Fruit fly (Drosophila melanogaster) whole organism, embryonic: ENCODE data around the gene Mst36Fb.

Source experiments
- Bdp1 ChIP-seq: fragments of 200-800 bp; sonication (Bioruptor generic); optimal IDR thresholded peaks from 3 replicates; lab custom pipeline; 2016; ENCODE audit warnings: missing biosample characterization, missing genetic modification characterization
- CG10209 ChIP-seq: fragments of 200-800 bp; sonication (Bioruptor generic); optimal IDR thresholded peaks from 3 replicates; lab custom pipeline; 2017; ENCODE audit warnings: missing biosample characterization, mild to moderate bottlenecking, missing genetic modification characterization, missing genetic modification reagents
- CG10543 ChIP-seq: fragments of 200-800 bp; sonication (Bioruptor generic); optimal IDR thresholded peaks from 3 replicates; lab custom pipeline; 2017; ENCODE audit warnings: missing biosample characterization, mild to moderate bottlenecking, missing genetic modification characterization, moderate library complexity
- CG11085 ChIP-seq: fragments of 200-800 bp; sonication (Bioruptor generic); IDR thresholded peaks from 2 replicates; pipeline ENCODE4 v1.3.6; 2022; ENCODE audit warnings: missing biosample characterization, missing genetic modification characterization
- CG11398 ChIP-seq: fragments of 200-800 bp; sonication (Bioruptor generic); optimal IDR thresholded peaks from 2 replicates; lab custom pipeline; 2016; ENCODE audit warnings: missing biosample characterization, missing genetic modification characterization
- CG12071 ChIP-seq: fragments of 200-800 bp; sonication (Bioruptor generic); optimal IDR thresholded peaks from 3 replicates; lab custom pipeline; 2018; ENCODE audit warnings: missing biosample characterization, mild to moderate bottlenecking, missing genetic modification characterization
- CG13123 ChIP-seq: fragments of 200-800 bp; sonication (Bioruptor generic); optimal IDR thresholded peaks from 2 replicates; lab custom pipeline; 2016; ENCODE audit warnings: missing biosample characterization, missing genetic modification characterization
- CG13296 ChIP-seq: fragments of 200-800 bp; sonication (Bioruptor generic); optimal IDR thresholded peaks from 3 replicates; lab custom pipeline; 2018; ENCODE audit warnings: missing biosample characterization, mild to moderate bottlenecking, missing genetic modification characterization
- CG17359 ChIP-seq: fragments of 200-800 bp; sonication (Bioruptor generic); optimal IDR thresholded peaks from 3 replicates; lab custom pipeline; 2018; ENCODE audit warnings: missing biosample characterization, mild to moderate bottlenecking, missing genetic modification characterization, moderate library complexity
- CG17568 ChIP-seq: fragments of 200-800 bp; sonication (Bioruptor generic); optimal IDR thresholded peaks from 2 replicates; lab custom pipeline; 2018; ENCODE audit warnings: missing biosample characterization, mild to moderate bottlenecking, missing genetic modification characterization, moderate library complexity
- CG18619 ChIP-seq: fragments of 200-800 bp; sonication (Bioruptor generic); optimal IDR thresholded peaks from 3 replicates; lab custom pipeline; 2017; ENCODE audit warnings: missing biosample characterization, mild to moderate bottlenecking, missing genetic modification characterization
- CG2678 ChIP-seq: fragments of 200-800 bp; sonication (Bioruptor generic); optimal IDR thresholded peaks from 3 replicates; lab custom pipeline; 2019; ENCODE audit warnings: missing biosample characterization, mild to moderate bottlenecking, missing genetic modification characterization, moderate library complexity
- CG2889 ChIP-seq: fragments of 200-800 bp; sonication (Bioruptor generic); IDR thresholded peaks from 3 replicates; pipeline ENCODE4 v1.3.6; 2022; ENCODE audit warnings: missing biosample characterization, missing genetic modification characterization
- CG42726 ChIP-seq: fragments of 200-800 bp; sonication (Bioruptor generic); IDR thresholded peaks from 2 replicates; pipeline ENCODE4 v1.3.6; 2022; ENCODE audit warnings: missing biosample characterization, missing genetic modification characterization; ENCODE audit not compliant: partially characterized antibody
- CG4730 ChIP-seq: fragments of 200-800 bp; sonication (Bioruptor generic); IDR thresholded peaks from 2 replicates; pipeline ENCODE4 v1.3.6; 2022; ENCODE audit warnings: missing biosample characterization, missing genetic modification characterization
- CG6654 ChIP-seq: fragments of 200-800 bp; sonication (Bioruptor generic); optimal IDR thresholded peaks from 2 replicates; lab custom pipeline; 2017; ENCODE audit warnings: missing biosample characterization, mild to moderate bottlenecking, missing genetic modification characterization
- CG6791 ChIP-seq: fragments of 200-800 bp; sonication (Bioruptor generic); IDR thresholded peaks from 3 replicates; pipeline ENCODE4 v1.3.6; 2022; ENCODE audit warnings: missing biosample characterization, missing genetic modification characterization; ENCODE audit not compliant: partially characterized antibody
- CG8290 ChIP-seq, 3 experiments: fragments of 200-800 bp; sonication (Bioruptor generic); optimal IDR thresholded peaks; 2 replicates each; lab custom pipeline; 2016 to 2019; ENCODE audit warnings: missing biosample characterization in 3 of 3, missing genetic modification characterization in 3 of 3, mild to moderate bottlenecking in 2 of 3, moderate library complexity in 1 of 3
- CG8924 ChIP-seq: fragments of 200-800 bp; optimal IDR thresholded peaks from 3 replicates; lab custom pipeline; 2019; ENCODE audit warnings: missing biosample characterization, mild to moderate bottlenecking, missing genetic modification characterization, moderate library complexity
- Dref ChIP-seq: fragments of 200-800 bp; sonication (Bioruptor generic); IDR thresholded peaks from 2 replicates; pipeline ENCODE4 v1.3.6; 2022; ENCODE audit warnings: missing biosample characterization, missing genetic modification characterization
- Hmr ChIP-seq: fragments of 200-800 bp; sonication (Bioruptor generic); optimal IDR thresholded peaks from 3 replicates; lab custom pipeline; 2017; ENCODE audit warnings: mild to moderate bottlenecking, missing biosample characterization, missing genetic modification reagents, missing genetic modification characterization
- Hsf ChIP-seq: fragments of 200-800 bp; sonication (Bioruptor generic); optimal IDR thresholded peaks from 3 replicates; lab custom pipeline; 2016; ENCODE audit warnings: missing biosample characterization, missing genetic modification characterization
- MESR4 ChIP-seq: fragments of 200-800 bp; sonication (Bioruptor generic); optimal IDR thresholded peaks from 2 replicates; lab custom pipeline; 2018; ENCODE audit warnings: missing biosample characterization, mild to moderate bottlenecking, missing genetic modification characterization, moderate library complexity
- Nf-YB ChIP-seq: fragments of 200-800 bp; sonication (Bioruptor generic); optimal IDR thresholded peaks from 3 replicates; lab custom pipeline; 2019; ENCODE audit warnings: missing biosample characterization, mild to moderate bottlenecking, missing genetic modification characterization, moderate library complexity
- Sin3A ChIP-seq: fragments of >200 bp; optimal IDR thresholded peaks from 2 replicates; lab custom pipeline; 2018
- Vsx1 ChIP-seq: fragments of 200-800 bp; sonication (Bioruptor generic); optimal IDR thresholded peaks from 2 replicates; lab custom pipeline; 2017; ENCODE audit warnings: missing biosample characterization, mild to moderate bottlenecking, missing genetic modification characterization, missing genetic modification reagents
- abd-A ChIP-seq: fragments of 200-800 bp; sonication (Bioruptor generic); optimal IDR thresholded peaks from 3 replicates; lab custom pipeline; 2019; ENCODE audit warnings: missing biosample characterization, mild to moderate bottlenecking, missing genetic modification characterization, moderate library complexity
- ase ChIP-seq: fragments of 200-800 bp; sonication (Bioruptor generic); IDR thresholded peaks from 3 replicates; pipeline ENCODE4 v1.3.6; 2022; ENCODE audit warnings: missing biosample characterization, missing genetic modification characterization
- cato ChIP-seq: fragments of 200-800 bp; sonication (Bioruptor generic); optimal IDR thresholded peaks from 2 replicates; lab custom pipeline; 2016; ENCODE audit warnings: missing biosample characterization, missing genetic modification characterization, borderline replicate concordance
- danr ChIP-seq: fragments of 200-800 bp; sonication (Bioruptor generic); IDR thresholded peaks from 2 replicates; pipeline ENCODE4 v1.3.6; 2022; ENCODE audit warnings: missing biosample characterization, missing genetic modification characterization
- ems ChIP-seq: fragments of 200-800 bp; sonication (Bioruptor generic); optimal IDR thresholded peaks from 3 replicates; lab custom pipeline; 2016; ENCODE audit warnings: missing biosample characterization, missing genetic modification characterization
- fd3F ChIP-seq: fragments of 200-800 bp; sonication (Bioruptor generic); optimal IDR thresholded peaks from 2 replicates; lab custom pipeline; 2018; ENCODE audit warnings: missing biosample characterization, mild to moderate bottlenecking, missing genetic modification characterization, moderate library complexity
- hbn ChIP-seq: fragments of 200-800 bp; sonication (Bioruptor generic); IDR thresholded peaks from 2 replicates; pipeline ENCODE4 v1.3.6; 2022; ENCODE audit warnings: missing biosample characterization, missing genetic modification characterization; ENCODE audit not compliant: partially characterized antibody
- insv ChIP-seq, 2 experiments: fragments of 200-800 bp; sonication (Bioruptor generic); optimal IDR thresholded peaks; 3 replicates each; lab custom pipeline; 2016 to 2018; ENCODE audit warnings: missing biosample characterization in 2 of 2, missing genetic modification characterization in 2 of 2
- jigr1 ChIP-seq: fragments of 200-800 bp; sonication (Bioruptor generic); IDR thresholded peaks from 3 replicates; pipeline ENCODE4 v1.3.6; 2022; ENCODE audit warnings: missing biosample characterization, missing genetic modification characterization
- kay ChIP-seq: fragments of 200-800 bp; sonication (Bioruptor generic); optimal IDR thresholded peaks from 2 replicates; lab custom pipeline; 2016; ENCODE audit warnings: missing biosample characterization, missing genetic modification characterization
- kni ChIP-seq: fragments of 200-800 bp; sonication (Bioruptor generic); optimal IDR thresholded peaks from 3 replicates; lab custom pipeline; 2017; ENCODE audit warnings: mild to moderate bottlenecking, missing biosample characterization, missing genetic modification reagents, missing genetic modification characterization
- maf-S ChIP-seq: fragments of 200-800 bp; sonication (Bioruptor generic); optimal IDR thresholded peaks from 2 replicates; lab custom pipeline; 2016; ENCODE audit warnings: missing biosample characterization, missing genetic modification characterization
- mld ChIP-seq: fragments of 200-800 bp; sonication (Bioruptor generic); IDR thresholded peaks from 3 replicates; pipeline ENCODE4 v1.3.6; 2022; ENCODE audit warnings: missing biosample characterization, missing genetic modification characterization; ENCODE audit not compliant: partially characterized antibody
- nerfin-1 ChIP-seq: fragments of 200-800 bp; sonication (Bioruptor generic); optimal IDR thresholded peaks from 3 replicates; lab custom pipeline; 2019; ENCODE audit warnings: missing biosample characterization, mild to moderate bottlenecking, missing genetic modification characterization, moderate library complexity
- peb ChIP-seq: fragments of 200-800 bp; sonication (Bioruptor generic); IDR thresholded peaks from 2 replicates; pipeline ENCODE4 v1.3.6; 2022; ENCODE audit warnings: missing biosample characterization, missing genetic modification characterization
- pho ChIP-seq: fragments of 200-800 bp; sonication (Bioruptor generic); optimal IDR thresholded peaks from 2 replicates; lab custom pipeline; 2016; ENCODE audit warnings: missing biosample characterization, missing genetic modification characterization
- ro ChIP-seq: fragments of 200-800 bp; sonication (Bioruptor generic); IDR thresholded peaks from 2 replicates; pipeline ENCODE4 v1.3.6; 2022; ENCODE audit warnings: missing biosample characterization, missing genetic modification characterization
- tap ChIP-seq: fragments of 200-800 bp; optimal IDR thresholded peaks from 3 replicates; lab custom pipeline; 2019; ENCODE audit warnings: missing biosample characterization, mild to moderate bottlenecking, missing genetic modification characterization, moderate library complexity
- tup ChIP-seq: fragments of 200-800 bp; sonication (Bioruptor generic); optimal IDR thresholded peaks from 2 replicates; lab custom pipeline; 2016; ENCODE audit warnings: missing biosample characterization, mild to moderate bottlenecking, missing genetic modification characterization, moderate library complexity
- unpg ChIP-seq: fragments of 200-800 bp; sonication (Bioruptor generic); optimal IDR thresholded peaks from 3 replicates; lab custom pipeline; 2018; ENCODE audit warnings: missing biosample characterization, mild to moderate bottlenecking, missing genetic modification characterization, moderate library complexity
- vfl ChIP-seq: fragments of 200-800 bp; sonication (Bioruptor generic); optimal IDR thresholded peaks from 2 replicates; lab custom pipeline; 2016; ENCODE audit warnings: missing biosample characterization, missing genetic modification characterization

Mst36Fb gene

dm6 chr2L:18676948-18677820 lies 2.3 kb upstream of the Mst36Fb start, which contains the start of the genes Mst36Fa and CG31751 (continued):
- peak; percentile 37 for TF ChIP-seq MESR4 (GFP tag; lab: Kevin White, UChicago)
- TF ChIP-seq abd-A: no peak
- TF ChIP-seq Hmr (GFP tag; lab: Kevin White, UChicago): peak; percentile 95
- TF ChIP-seq fd3F: peak; percentile 88
- TF ChIP-seq tup (GFP tag; lab: Kevin White, UChicago): peak; percentile 71
- peak; percentile 29 for TF ChIP-seq CG6654 (GFP tag; lab: Kevin White, UChicago)
- TF ChIP-seq Nf-YB (GFP tag; lab: Kevin White, UChicago): peak; percentile 68
- TF ChIP-seq hbn: no peak
- TF ChIP-seq CG17359: peak; percentile 85
- peak; percentile 84 for TF ChIP-seq CG17568 (GFP tag; lab: Kevin White, UChicago)
- TF ChIP-seq CG13123: peak; percentile 79
- TF ChIP-seq Sin3A (lab: Kevin White, UChicago): peak; percentile 43
- peak; percentile 63 for TF ChIP-seq tap (tag; lab: Kevin White, UChicago)
- peak; percentile 60 for TF ChIP-seq nerfin-1 (tag; lab: Kevin White, UChicago)
- TF ChIP-seq CG11398 (GFP tag; lab: Kevin White, UChicago): peak; percentile 81
- TF ChIP-seq CG42726 (GFP tag; lab: Robert Waterston, UW): no peak
- peak; percentile 73 for TF ChIP-seq unpg
- TF ChIP-seq ro (GFP tag; lab: Robert Waterston, UW): no peak
- no peak for TF ChIP-seq CG2889 (GFP tag; lab: Robert Waterston, UW)
- TF ChIP-seq Hsf: peak; percentile 64
- TF ChIP-seq ase: peak; percentile 47; the same call in 1 of the 3 replicates
- peak; percentile 74 for TF ChIP-seq danr (GFP tag; lab: Robert Waterston, UW)
- TF ChIP-seq CG2678: peak; percentile 87
- TF ChIP-seq CG4730 (GFP tag; lab: Robert Waterston, UW): no peak
- TF ChIP-seq Dref (GFP tag; lab: Robert Waterston, UW): no peak; the same call in 1 of the 2 replicates
- peak in 1 of 2 experiments; percentile 66 for TF ChIP-seq insv (GFP tag; optimal IDR thresholded peaks at IDR 0.05; lab: Kevin White, UChicago)
- TF ChIP-seq CG12071: peak; percentile 93
- 0 out of 2 replicates have a peak, but pooled peaks have one; percentile 30 for TF ChIP-seq CG11085 (GFP tag; lab: Robert Waterston, UW)
- no peak for TF ChIP-seq CG6791 (GFP tag; lab: Robert Waterston, UW)
- TF ChIP-seq CG13296 (GFP tag; lab: Kevin White, UChicago): peak; percentile 89
- peak; percentile 71 for TF ChIP-seq pho (GFP tag; lab: Kevin White, UChicago)
- peak; percentile 88 for TF ChIP-seq CG10209 (GFP tag; lab: Kevin White, UChicago)
- peak; percentile 93 for TF ChIP-seq kni (GFP tag; lab: Kevin White, UChicago)
- TF ChIP-seq vfl (GFP tag; lab: Kevin White, UChicago): peak; percentile 15
- TF ChIP-seq maf-S (GFP tag; lab: Kevin White, UChicago): peak; percentile 75
- peak; percentile 76 for TF ChIP-seq Bdp1 (GFP tag; lab: Kevin White, UChicago)
- peak; percentile 97 for TF ChIP-seq Vsx1 (GFP tag; lab: Kevin White, UChicago)
- TF ChIP-seq CG8290 (GFP tag; optimal IDR thresholded peaks at IDR 0.05; lab: Kevin White, UChicago): peak; percentile 45
- TF ChIP-seq CG8290 (tag; optimal IDR thresholded peaks at IDR 0.05; lab: Kevin White, UChicago): peak in 1 of 2 experiments; percentile 97
- TF ChIP-seq CG8924 (tag; lab: Kevin White, UChicago): peak; percentile 75
- TF ChIP-seq CG18619 (GFP tag; lab: Kevin White, UChicago): peak; percentile 85
- no peak for TF ChIP-seq peb (GFP tag; lab: Robert Waterston, UW)
- TF ChIP-seq kay (GFP tag; lab: Kevin White, UChicago): peak; percentile 28
- TF ChIP-seq cato (GFP tag; lab: Kevin White, UChicago): no peak
- no peak for TF ChIP-seq mld (GFP tag; lab: Robert Waterston, UW)
- TF ChIP-seq CG10543: peak; percentile 90
- peak; percentile 33 for TF ChIP-seq ems
- no peak for TF ChIP-seq jigr1
